Worm (Caenorhabditis elegans) whole organism, young adult: ENCODE data around the gene clec-59.
A peak's percentile ranks its signal among the peaks of the same experiment; 100 is the strongest.

ENCODE experiments used
- B0035.1 ChIP-seq: sonication (generic microtip); optimal IDR thresholded peaks from 2 replicates; lab custom pipeline; 2016; ENCODE audit warnings: missing genetic modification characterization, mild to moderate bottlenecking, missing compliant biosample characterization, missing genotype, missing genetic modification reagents
- C06A6.2 ChIP-seq: fragments of 200-800 bp; sonication (Bioruptor generic); conservative IDR thresholded peaks from 2 replicates; pipeline ENCODE4 v1.3.6; 2022; ENCODE audit warnings: missing genetic modification characterization, missing compliant biosample characterization
- F10E7.11 ChIP-seq: sonication (generic microtip); optimal IDR thresholded peaks from 2 replicates; lab custom pipeline; 2017; ENCODE audit warnings: mild to moderate bottlenecking, missing genetic modification characterization, moderate library complexity, missing compliant biosample characterization
- F49E8.2 ChIP-seq: sonication (generic microtip); optimal IDR thresholded peaks from 3 replicates; lab custom pipeline; 2017; ENCODE audit warnings: missing genetic modification characterization, mild to moderate bottlenecking, missing compliant biosample characterization, antibody characterized with exemption, moderate library complexity; ENCODE audit not compliant: insufficient read depth
- F52B5.7 ChIP-seq: sonication (generic microtip); optimal IDR thresholded peaks from 2 replicates; lab custom pipeline; 2016; ENCODE audit warnings: mild to moderate bottlenecking, missing genetic modification characterization, missing compliant biosample characterization
- K12H6.12 ChIP-seq: fragments of 200-800 bp; sonication (Bioruptor generic); optimal IDR thresholded peaks from 2 replicates; lab custom pipeline; 2018; ENCODE audit warnings: mild to moderate bottlenecking, missing genetic modification characterization, missing compliant biosample characterization
- T07F8.4 ChIP-seq: sonication (generic microtip); optimal IDR thresholded peaks from 2 replicates; lab custom pipeline; 2016; ENCODE audit warnings: mild to moderate bottlenecking, missing genetic modification characterization, moderate library complexity, missing compliant biosample characterization
- Y53G8AR.9 ChIP-seq: fragments of 200-800 bp; sonication (Bioruptor generic); conservative IDR thresholded peaks from 2 replicates; pipeline ENCODE4 v1.3.6; 2022; ENCODE audit warnings: missing genetic modification reagents, missing genetic modification characterization, missing compliant biosample characterization
- Y79H2A.3 ChIP-seq: fragments of 200-800 bp; sonication (Bioruptor generic); conservative IDR thresholded peaks from 2 replicates; pipeline ENCODE4 v1.3.6; 2022; ENCODE audit warnings: missing genetic modification reagents, missing genetic modification characterization, missing compliant biosample characterization
- ZK185.1 ChIP-seq: sonication (generic microtip); optimal IDR thresholded peaks from 2 replicates; lab custom pipeline; 2016; ENCODE audit warnings: mild to moderate bottlenecking, missing genetic modification characterization, missing compliant biosample characterization; ENCODE audit not compliant: poor library complexity, severe bottlenecking
- aptf-3 ChIP-seq: fragments of 200-800 bp; sonication (Bioruptor generic); IDR thresholded peaks from 2 replicates; pipeline ENCODE4 v1.3.6; 2022; ENCODE audit warnings: missing genetic modification characterization, missing compliant biosample characterization
- atf-7 ChIP-seq: sonication (generic microtip); optimal IDR thresholded peaks from 2 replicates; lab custom pipeline; 2017; ENCODE audit warnings: mild to moderate bottlenecking, missing genetic modification characterization, missing compliant biosample characterization
- attf-5 ChIP-seq: fragments of 200-800 bp; sonication (Bioruptor generic); optimal IDR thresholded peaks from 2 replicates; lab custom pipeline; 2018; ENCODE audit warnings: mild to moderate bottlenecking, missing genetic modification characterization, missing compliant biosample characterization
- cebp-1 ChIP-seq, 2 experiments: fragments of 200-800 bp in 1 of 2; sonication (Bioruptor generic) in 1 of 2; sonication (generic microtip) in 1 of 2; IDR thresholded peaks in 1 of 2; optimal IDR thresholded peaks in 1 of 2; 2 replicates each; pipeline versions ENCODE4 v1.3.6 to Lab custom; 2017 to 2022; ENCODE audit warnings: missing compliant biosample characterization in 2 of 2, missing genetic modification characterization in 2 of 2, mild to moderate bottlenecking in 1 of 2, missing genetic modification reagents in 1 of 2, moderate library complexity in 1 of 2
- ceh-40 ChIP-seq: fragments of 200-800 bp; sonication (Bioruptor generic); IDR thresholded peaks from 2 replicates; pipeline ENCODE4 v1.3.6; 2022; ENCODE audit warnings: missing genetic modification characterization, missing compliant biosample characterization
- dox-1 ChIP-seq: fragments of 200-800 bp; sonication (Bioruptor generic); IDR thresholded peaks from 2 replicates; pipeline ENCODE4 v1.3.6; 2022; ENCODE audit warnings: missing genetic modification reagents, missing genetic modification characterization, missing compliant biosample characterization
- dpff-1 ChIP-seq: sonication (generic microtip); optimal IDR thresholded peaks from 2 replicates; lab custom pipeline; 2017; ENCODE audit warnings: mild to moderate bottlenecking, missing genetic modification characterization, missing compliant biosample characterization
- egl-44 ChIP-seq: fragments of 200-800 bp; sonication (Bioruptor generic); IDR thresholded peaks from 2 replicates; pipeline ENCODE4 v1.3.6; 2022; ENCODE audit warnings: missing genetic modification reagents, missing genetic modification characterization, missing compliant biosample characterization
- ets-4 ChIP-seq: fragments of 200-800 bp; sonication (Bioruptor generic); optimal IDR thresholded peaks from 2 replicates; lab custom pipeline; 2018; ENCODE audit warnings: mild to moderate bottlenecking, missing genetic modification characterization, missing compliant biosample characterization
- hrde-1 ChIP-seq: sonication (generic microtip); optimal IDR thresholded peaks from 2 replicates; lab custom pipeline; 2016; ENCODE audit warnings: missing genetic modification characterization, mild to moderate bottlenecking, missing compliant biosample characterization, moderate library complexity, missing genotype, missing genetic modification reagents, borderline replicate concordance
- hsf-1 ChIP-seq: fragments of 200-800 bp; sonication (Bioruptor generic); IDR thresholded peaks from 2 replicates; pipeline ENCODE4 v1.3.6; 2022; ENCODE audit warnings: missing genetic modification reagents, missing genetic modification characterization, missing compliant biosample characterization
- let-607 ChIP-seq, 2 experiments: fragments of 200-800 bp in 1 of 2; sonication (Bioruptor generic) in 1 of 2; sonication (generic microtip) in 1 of 2; optimal IDR thresholded peaks; 2 replicates each; lab custom pipeline; 2016 to 2018; ENCODE audit warnings: mild to moderate bottlenecking in 2 of 2, missing compliant biosample characterization in 2 of 2, missing genetic modification characterization in 2 of 2, moderate library complexity in 2 of 2, missing genotype in 1 of 2
- lin-40 ChIP-seq: sonication (generic microtip); optimal IDR thresholded peaks from 2 replicates; lab custom pipeline; 2016; ENCODE audit warnings: missing genetic modification characterization, mild to moderate bottlenecking, missing compliant biosample characterization, missing genotype, missing genetic modification reagents
- lir-1 ChIP-seq: fragments of 200-800 bp; sonication (Bioruptor generic); conservative IDR thresholded peaks from 2 replicates; pipeline ENCODE4 v1.3.6; 2022; ENCODE audit warnings: missing genetic modification reagents, missing genetic modification characterization, missing compliant biosample characterization
- madf-6 ChIP-seq: fragments of 200-800 bp; sonication (Bioruptor generic); IDR thresholded peaks from 2 replicates; pipeline ENCODE4 v1.3.6; 2022; ENCODE audit warnings: missing genetic modification reagents, missing genetic modification characterization, missing compliant biosample characterization
- mcd-1 ChIP-seq: fragments of 200-800 bp; sonication (Bioruptor generic); IDR thresholded peaks from 2 replicates; pipeline ENCODE4 v1.3.6; 2022; ENCODE audit warnings: missing genetic modification reagents, missing genetic modification characterization, missing compliant biosample characterization
- nfya-1 ChIP-seq: sonication (generic microtip); optimal IDR thresholded peaks from 2 replicates; lab custom pipeline; 2017; ENCODE audit warnings: antibody characterized with exemption, missing compliant biosample characterization, missing genetic modification characterization, borderline replicate concordance; ENCODE audit not compliant: insufficient read depth
- nhr-80 ChIP-seq: sonication (generic microtip); optimal IDR thresholded peaks from 2 replicates; lab custom pipeline; 2016; ENCODE audit warnings: missing genetic modification characterization, missing compliant biosample characterization
- nhr-90 ChIP-seq: sonication (generic microtip); optimal IDR thresholded peaks from 2 replicates; lab custom pipeline; 2016; ENCODE audit warnings: missing genotype, mild to moderate bottlenecking, missing genetic modification characterization, missing compliant biosample characterization
- rcor-1 ChIP-seq: fragments of 200-800 bp; sonication (Bioruptor generic); IDR thresholded peaks from 2 replicates; pipeline ENCODE4 v1.3.6; 2022; ENCODE audit warnings: missing genetic modification reagents, missing genetic modification characterization, missing compliant biosample characterization
- rpc-1 ChIP-seq, 2 experiments: fragments of 150-350 bp in 1 of 2; sonication (generic microtip) in 1 of 2; optimal IDR thresholded peaks; 2 replicates each; lab custom pipeline; 2014 to 2018; ENCODE audit warnings: missing biosample characterization in 1 of 2, missing genetic modification characterization in 1 of 2, missing genetic modification reagents in 1 of 2, missing genotype in 1 of 2
- tbp1 ChIP-seq: fragments of 200-800 bp; sonication (Bioruptor generic); optimal IDR thresholded peaks from 2 replicates; lab custom pipeline; 2018; ENCODE audit warnings: mild to moderate bottlenecking, missing genetic modification characterization, missing compliant biosample characterization
- unc-62 ChIP-seq: fragments of 150-350 bp; optimal IDR thresholded peaks from 2 replicates; lab custom pipeline; 2014; ENCODE audit warnings: missing biosample characterization, missing genetic modification reagents, missing genetic modification characterization
- xnd-1 ChIP-seq: sonication (generic microtip); optimal IDR thresholded peaks from 2 replicates; lab custom pipeline; 2016; ENCODE audit warnings: missing genotype, missing genetic modification reagents, missing genetic modification characterization, missing compliant biosample characterization
- ztf-22 ChIP-seq: fragments of 200-800 bp; sonication (Bioruptor generic); optimal IDR thresholded peaks from 2 replicates; lab custom pipeline; 2018; ENCODE audit warnings: mild to moderate bottlenecking, missing genetic modification characterization, moderate library complexity, missing compliant biosample characterization
- ztf-26 ChIP-seq: sonication (generic microtip); optimal IDR thresholded peaks from 2 replicates; lab custom pipeline; 2017; ENCODE audit warnings: missing genetic modification characterization, missing compliant biosample characterization
- ztf-3 ChIP-seq: fragments of 200-800 bp; sonication (Bioruptor generic); optimal IDR thresholded peaks from 2 replicates; lab custom pipeline; 2018; ENCODE audit warnings: mild to moderate bottlenecking, missing genetic modification characterization, missing compliant biosample characterization

The clec-59 gene

DNA sequence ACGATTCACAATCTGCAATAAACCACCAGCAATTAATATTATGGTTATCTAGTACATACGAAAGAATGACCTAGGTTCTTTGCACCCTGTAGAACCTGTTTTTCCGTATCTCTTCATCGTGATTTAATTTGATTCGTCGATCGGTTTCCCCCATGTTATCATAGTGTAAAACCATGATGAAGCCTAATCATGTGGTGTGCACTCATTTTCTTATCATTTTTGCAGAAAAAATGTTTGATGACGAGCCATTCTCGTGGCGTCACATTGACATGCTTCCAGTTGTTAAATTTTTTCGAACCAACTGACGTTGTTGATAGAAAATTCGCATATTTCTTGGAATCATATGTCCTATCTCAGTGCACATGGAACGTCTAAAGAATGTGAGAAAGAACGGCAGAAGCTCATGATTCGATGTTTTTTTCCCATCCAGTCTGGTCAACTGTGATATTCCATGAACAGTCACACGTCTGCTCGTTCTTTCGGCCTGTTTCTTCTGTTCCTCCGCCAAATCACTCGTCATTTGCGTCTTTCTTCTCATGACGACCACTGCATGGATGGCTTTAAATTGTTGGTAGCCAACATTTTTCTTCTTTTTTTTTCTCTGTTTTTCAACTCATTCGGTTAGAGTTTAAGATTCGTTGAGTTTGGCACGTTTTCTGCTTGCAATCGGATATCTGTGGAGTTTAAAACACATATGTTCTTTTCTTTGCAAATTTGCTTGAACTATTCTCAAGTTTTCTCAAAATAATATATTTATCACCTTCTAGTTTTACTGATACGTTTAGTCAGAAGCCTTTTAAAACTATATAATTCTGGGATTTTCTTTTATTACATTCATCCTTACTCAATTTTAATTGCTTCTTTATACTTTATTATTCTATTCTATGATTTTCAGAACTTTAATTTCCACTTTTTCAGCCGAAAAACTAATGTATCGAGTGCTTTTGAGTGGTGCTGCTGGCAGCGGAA is 31.6 kb downstream of the clec-59 start, which contains the start of gene ZK673.2:
TSS of gene ZK673.2 (plus strand) at position 919 of the 969 bp plus-strand sequence.
- TF ChIP-seq mcd-1 (GFP tag; lab: Robert Waterston, UW) (peak; percentile 15; the same call in 1 of the 2 replicates), T07F8.4 (tag; lab: Kevin White, UChicago) (no peak), K12H6.12 (tag; lab: Kevin White, UChicago) (peak; percentile 7), dpff-1 (no peak), nhr-80 (tag; lab: Kevin White, UChicago) (peak; percentile 90), hrde-1 (tag; lab: Kevin White, UChicago) (no peak), ztf-22 (GFP tag; lab: Kevin White, UChicago) (peak; percentile 80), ceh-40 (no peak), ZK185.1 (no peak), aptf-3 (GFP tag; lab: Robert Waterston, UW) (no peak), lin-40 (tag; lab: Kevin White, UChicago) (peak; percentile 50), Y79H2A.3 (GFP tag; lab: Robert Waterston, UW) (no peak), lir-1 (GFP tag; lab: Robert Waterston, UW) (no peak), dox-1 (GFP tag; lab: Robert Waterston, UW) (peak; percentile 24; the same call in 1 of the 2 replicates), nfya-1 (no peak), F52B5.7 (tag; lab: Kevin White, UChicago) (no peak), ztf-26 (tag; lab: Kevin White, UChicago) (peak; percentile 43), rcor-1 (GFP tag; lab: Robert Waterston, UW) (no peak), xnd-1 (tag; lab: Kevin White, UChicago) (no peak), cebp-1 (GFP tag; IDR thresholded peaks at IDR 0.05; lab: Robert Waterston, UW) (peak; percentile 24; the same call in 1 of the 2 replicates), cebp-1 (tag; optimal IDR thresholded peaks at IDR 0.05; lab: Kevin White, UChicago) (peak; percentile 75), hsf-1 (GFP tag; lab: Robert Waterston, UW) (no peak), atf-7 (peak; percentile 78), rpc-1 (optimal IDR thresholded peaks at IDR 0.05; lab: Kevin White, UChicago) (no peak), rpc-1 (tag; optimal IDR thresholded peaks at IDR 0.05; lab: Kevin White, UChicago) (no peak), C06A6.2 (0 out of 2 replicates have a peak, but pooled peaks have one; percentile 11), Y53G8AR.9 (GFP tag; lab: Robert Waterston, UW) (0 out of 2 replicates have a peak, but pooled peaks have one; percentile 55), attf-5 (peak; percentile 45), nhr-90 (no peak), let-607 (tag; optimal IDR thresholded peaks at IDR 0.05; lab: Kevin White, UChicago) (peak in 1 of 2 experiments; percentile 35), ztf-3 (GFP tag; lab: Kevin White, UChicago) (no peak), unc-62 (GFP tag; lab: Kevin White, UChicago) (peak; percentile 39), B0035.1 (tag; lab: Kevin White, UChicago) (no peak), F10E7.11 (no peak), madf-6 (GFP tag; lab: Robert Waterston, UW) (peak; percentile 9; the same call in 1 of the 2 replicates), egl-44 (no peak), tbp1 (GFP tag; lab: Kevin White, UChicago) (peak; percentile 29), F49E8.2 (tag; lab: Kevin White, UChicago) (peak; percentile 13), ets-4 (GFP tag; lab: Kevin White, UChicago) (peak; percentile 23)
